Worm (Caenorhabditis elegans): Measurements from ENCODE around the gene T14F9.2.

T14F9.2 gene

DNA sequence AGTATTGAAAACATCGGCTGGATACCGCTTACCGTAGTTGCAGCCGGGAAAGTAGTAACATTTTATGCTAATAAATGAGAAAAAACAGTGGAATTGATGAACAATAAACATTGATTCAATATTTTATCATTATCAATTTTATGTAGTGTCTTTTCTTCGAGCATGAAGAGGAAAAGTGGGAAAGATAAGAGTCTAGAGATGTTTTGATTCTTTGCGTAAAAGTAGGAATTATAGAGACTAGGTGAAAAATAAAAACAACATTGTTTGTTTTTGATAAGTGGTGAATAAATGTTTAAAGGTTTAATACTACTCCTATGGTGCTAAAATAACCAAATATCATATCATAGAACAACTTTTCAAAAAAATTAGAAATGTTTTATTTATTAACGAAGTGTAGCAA lies 28.3 kb downstream of the T14F9.2 start:
- TF ChIP-seq nhr-85 (tag) (no peak), elt-2 (tag; optimal IDR thresholded peaks at IDR 0.05) (peak; percentile 47), mdl-1 (tag; optimal IDR thresholded peaks at IDR 0.05) (no peak), nhr-71 (tag; optimal IDR thresholded peaks at IDR 0.05) (no peak)

DNA sequence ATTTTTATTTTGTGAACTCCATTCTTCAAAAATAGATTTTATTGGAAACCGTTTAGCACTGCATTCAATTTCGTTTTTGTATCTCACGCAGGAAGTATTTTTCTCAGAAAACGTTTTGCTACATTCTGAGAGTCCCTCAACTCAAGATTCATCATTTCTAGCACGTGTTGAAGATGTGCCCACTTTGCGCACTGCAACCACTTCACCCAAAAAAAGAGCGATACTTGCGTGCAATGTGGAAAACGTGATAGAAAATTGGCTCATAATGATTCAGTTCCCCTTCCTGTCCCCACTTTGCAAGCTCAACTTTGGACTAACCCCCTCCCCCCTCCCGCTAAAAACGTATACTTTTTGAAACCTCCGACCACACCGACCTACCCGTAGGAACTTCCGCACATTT lies 30.9 kb downstream of the T14F9.2 start:
- TF ChIP-seq unc-62 (GFP tag; optimal IDR thresholded peaks at IDR 0.05) = no peak
- no peak for TF ChIP-seq nhr-85 (tag)
- TF ChIP-seq fkh-10 (GFP tag; optimal IDR thresholded peaks at IDR 0.05) = peak; percentile 77
- no peak for TF ChIP-seq ztf-11 (tag; optimal IDR thresholded peaks at IDR 0.05)
- no peak for TF ChIP-seq unc-30 (tag; optimal IDR thresholded peaks at IDR 0.05)
- no peak for TF ChIP-seq nhr-90 (tag; optimal IDR thresholded peaks at IDR 0.05; ENCODE audit: poor library complexity)
- TF ChIP-seq mab-9 (GFP tag; IDR thresholded peaks at IDR 0.05) = no peak
- no peak for TF ChIP-seq nhr-11 (tag; optimal IDR thresholded peaks at IDR 0.05)
- no peak for TF ChIP-seq swsn-7 (tag; optimal IDR thresholded peaks at IDR 0.05)
- no peak for TF ChIP-seq elt-3 (tag; optimal IDR thresholded peaks at IDR 0.05)
- no peak for TF ChIP-seq F16B12.6 (tag; optimal IDR thresholded peaks at IDR 0.05)
- peak; percentile 39 for TF ChIP-seq fkh-8 (tag; optimal IDR thresholded peaks at IDR 0.05)
- TF ChIP-seq lin-35 (GFP tag; optimal IDR thresholded peaks at IDR 0.05) = no peak
- no peak for TF ChIP-seq efl-1 (optimal IDR thresholded peaks at IDR 0.05)
- TF ChIP-seq efl-1 (GFP tag; optimal IDR thresholded peaks at IDR 0.05 in 1 of 2) = no peak
- no peak for TF ChIP-seq nhr-12 (tag; optimal IDR thresholded peaks at IDR 0.05)
- no peak for TF ChIP-seq lsy-2 (tag; optimal IDR thresholded peaks at IDR 0.05)
- TF ChIP-seq lin-14 (GFP tag; optimal IDR thresholded peaks at IDR 0.05) = peak; percentile 68

DNA sequence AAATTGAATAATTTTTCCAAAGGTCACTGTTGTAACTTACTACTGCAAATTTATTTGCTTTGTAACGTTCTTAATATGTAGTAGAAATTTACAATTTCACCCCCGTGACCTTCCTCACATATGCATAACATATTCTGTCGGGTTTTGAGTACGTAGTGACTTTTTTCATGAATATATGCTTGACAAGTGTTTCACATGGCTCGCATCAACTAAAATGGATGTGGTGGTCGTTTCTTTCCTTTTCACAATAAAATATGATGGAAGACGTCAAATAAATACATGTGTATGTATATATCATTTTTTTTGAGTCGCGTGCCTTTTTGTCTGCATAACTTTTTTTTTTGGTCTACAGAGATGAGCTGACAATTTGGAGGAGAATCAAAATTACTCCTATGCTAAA lies 32.2 kb downstream of the T14F9.2 start:
- TF ChIP-seq blmp-1 (tag; optimal IDR thresholded peaks at IDR 0.05) = no peak
- TF ChIP-seq nhr-12 (tag; optimal IDR thresholded peaks at IDR 0.05) = no peak
- TF ChIP-seq pax-3 (tag; optimal IDR thresholded peaks at IDR 0.05) = no peak
- TF ChIP-seq swsn-7 (tag; optimal IDR thresholded peaks at IDR 0.05) = no peak
- no peak for TF ChIP-seq unc-98 (GFP tag; IDR thresholded peaks at IDR 0.05)
- TF ChIP-seq unc-86 (tag; optimal IDR thresholded peaks at IDR 0.05) = peak; percentile 64
- no peak for TF ChIP-seq ceh-63 (GFP tag; optimal IDR thresholded peaks at IDR 0.05)
- TF ChIP-seq lin-14 (GFP tag; optimal IDR thresholded peaks at IDR 0.05) = peak; percentile 35
- TF ChIP-seq nhr-77 (tag; optimal IDR thresholded peaks at IDR 0.05) = no peak
- no peak for TF ChIP-seq tbx-2 (tag; optimal IDR thresholded peaks at IDR 0.05)
- TF ChIP-seq efl-1 (optimal IDR thresholded peaks at IDR 0.05) = no peak
- peak in 1 of 2 experiments; percentile 82 for TF ChIP-seq efl-1 (GFP tag; optimal IDR thresholded peaks at IDR 0.05 in 1 of 2)
- no peak for TF ChIP-seq C04F5.9 (tag; optimal IDR thresholded peaks at IDR 0.05)

DNA sequence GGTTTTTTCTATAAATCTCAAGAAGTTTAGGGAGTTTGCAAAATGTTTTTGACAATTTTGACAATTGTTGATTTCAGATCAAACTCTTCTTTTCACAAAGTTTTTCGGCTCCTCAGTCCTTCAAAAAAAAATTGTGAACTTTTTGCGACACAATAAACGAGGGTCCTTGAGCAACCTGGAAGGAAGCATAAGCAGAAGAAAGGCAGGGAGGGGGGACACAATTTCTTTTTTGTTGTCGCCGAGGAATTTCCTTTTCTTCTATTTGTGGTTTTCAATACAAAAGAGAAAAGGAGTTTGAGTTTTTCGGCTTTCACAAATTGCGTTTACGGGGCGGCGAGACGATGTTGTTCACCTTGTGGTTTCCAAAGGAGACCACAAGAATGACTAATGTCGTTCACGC lies 32.7 kb downstream of the T14F9.2 start:
- TF ChIP-seq hlh-17 (GFP tag; optimal IDR thresholded peaks at IDR 0.05; ENCODE audit: borderline replicate concordance) (no peak), fkh-10 (GFP tag; optimal IDR thresholded peaks at IDR 0.05) (peak; percentile 63), pax-3 (tag; optimal IDR thresholded peaks at IDR 0.05) (no peak), ces-1 (GFP tag; optimal IDR thresholded peaks at IDR 0.05) (no peak), egl-27 (tag; optimal IDR thresholded peaks at IDR 0.05) (no peak), mep-1 (tag; optimal IDR thresholded peaks at IDR 0.05) (no peak), hlh-4 (tag; optimal IDR thresholded peaks at IDR 0.05) (no peak), lir-3 (tag; optimal IDR thresholded peaks at IDR 0.05; ENCODE audit: poor library complexity) (no peak), nhr-90 (tag; optimal IDR thresholded peaks at IDR 0.05; ENCODE audit: poor library complexity) (no peak), nhr-11 (tag; optimal IDR thresholded peaks at IDR 0.05) (no peak), ceh-90 (tag; optimal IDR thresholded peaks at IDR 0.05) (no peak), mef-2 (tag; optimal IDR thresholded peaks at IDR 0.05) (no peak), lin-14 (GFP tag; optimal IDR thresholded peaks at IDR 0.05) (peak; percentile 18), lsy-2 (tag; optimal IDR thresholded peaks at IDR 0.05) (no peak)
